Fruit fly (Drosophila melanogaster) whole organism, embryonic: ENCODE data around the gene CG10317.

Experiments used
- Ada2b ChIP-seq: fragments of 200-800 bp; sonication (Bioruptor generic); IDR thresholded peaks from 2 replicates; pipeline ENCODE4 v1.3.6; 2022; ENCODE audit warnings: missing biosample characterization, missing genetic modification characterization
- Awh ChIP-seq: fragments of 200-800 bp; sonication (Bioruptor generic); IDR thresholded peaks from 2 replicates; pipeline ENCODE4, ENCODE4 v1.3.6; 2022; ENCODE audit warnings: missing biosample characterization, missing genetic modification characterization
- Bteb2 ChIP-seq: fragments of 200-800 bp; sonication (Bioruptor generic); optimal IDR thresholded peaks from 2 replicates; lab custom pipeline; 2016; ENCODE audit warnings: missing biosample characterization, missing genetic modification characterization
- CG11247 ChIP-seq: fragments of 200-800 bp; sonication (Bioruptor generic); IDR thresholded peaks from 2 replicates; pipeline ENCODE4 v1.3.6; 2022; ENCODE audit warnings: missing biosample characterization, missing genetic modification characterization
- CG12659 ChIP-seq: fragments of 200-800 bp; sonication (Bioruptor generic); optimal IDR thresholded peaks from 3 replicates; lab custom pipeline; 2017; ENCODE audit warnings: mild to moderate bottlenecking, missing biosample characterization, missing genetic modification reagents, missing genetic modification characterization
- CG14667 ChIP-seq: fragments of 200-800 bp; sonication (Bioruptor generic); IDR thresholded peaks from 2 replicates; pipeline ENCODE4 v1.3.6; 2022; ENCODE audit warnings: missing biosample characterization, missing genetic modification characterization
- CG16815 ChIP-seq: fragments of 200-800 bp; sonication (Bioruptor generic); optimal IDR thresholded peaks from 3 replicates; lab custom pipeline; 2017; ENCODE audit warnings: missing biosample characterization, mild to moderate bottlenecking, missing genetic modification characterization
- CG17186 ChIP-seq: fragments of 200-800 bp; sonication (Bioruptor generic); optimal IDR thresholded peaks from 3 replicates; lab custom pipeline; 2017; ENCODE audit warnings: missing biosample characterization, missing genetic modification reagents, missing genetic modification characterization
- CG32532 ChIP-seq: fragments of 200-800 bp; sonication (Bioruptor generic); IDR thresholded peaks from 2 replicates; pipeline ENCODE4 v1.3.6; 2022; ENCODE audit warnings: missing biosample characterization, missing genetic modification characterization
- CG5245 ChIP-seq: fragments of 200-800 bp; sonication (Bioruptor generic); optimal IDR thresholded peaks from 3 replicates; lab custom pipeline; 2016; ENCODE audit warnings: missing biosample characterization, missing genetic modification characterization
- CG6689 ChIP-seq: fragments of 200-800 bp; sonication (Bioruptor generic); IDR thresholded peaks from 2 replicates; pipeline ENCODE4 v1.3.6; 2022; ENCODE audit warnings: missing biosample characterization, missing genetic modification characterization
- CG6813 ChIP-seq: fragments of 200-800 bp; sonication (Bioruptor generic); optimal IDR thresholded peaks from 2 replicates; lab custom pipeline; 2017; ENCODE audit warnings: missing biosample characterization, missing genetic modification characterization, mild to moderate bottlenecking, moderate library complexity, missing genetic modification reagents
- CG7357 ChIP-seq: fragments of 200-800 bp; sonication (Bioruptor generic); IDR thresholded peaks from 3 replicates; pipeline ENCODE4 v1.3.6; 2022; ENCODE audit warnings: missing biosample characterization, missing genetic modification characterization
- CG8281 ChIP-seq: fragments of 200-800 bp; sonication (Bioruptor generic); optimal IDR thresholded peaks from 2 replicates; lab custom pipeline; 2018; ENCODE audit warnings: missing biosample characterization, mild to moderate bottlenecking, missing genetic modification characterization, moderate library complexity
- CG9727 ChIP-seq: fragments of 200-800 bp; sonication (Bioruptor generic); optimal IDR thresholded peaks from 3 replicates; lab custom pipeline; 2017; ENCODE audit warnings: missing biosample characterization, mild to moderate bottlenecking, missing genetic modification characterization
- CoRest ChIP-seq: fragments of 200-800 bp; sonication (Bioruptor generic); optimal IDR thresholded peaks from 3 replicates; lab custom pipeline; 2018; ENCODE audit warnings: missing biosample characterization, mild to moderate bottlenecking, missing genetic modification characterization, moderate library complexity
- Dad ChIP-seq: fragments of 200-800 bp; sonication (Bioruptor generic); optimal IDR thresholded peaks from 3 replicates; lab custom pipeline; 2016; ENCODE audit warnings: missing biosample characterization, missing genetic modification characterization
- ERR ChIP-seq: fragments of 200-800 bp; sonication (Bioruptor generic); optimal IDR thresholded peaks from 2 replicates; lab custom pipeline; 2016; ENCODE audit warnings: missing biosample characterization, missing genetic modification characterization
- Elba2 ChIP-seq: fragments of 200-800 bp; sonication (Bioruptor generic); optimal IDR thresholded peaks from 3 replicates; lab custom pipeline; 2016; ENCODE audit warnings: missing biosample characterization, missing genetic modification characterization
- H2.0 ChIP-seq: fragments of 200-800 bp; sonication (Bioruptor generic); IDR thresholded peaks from 2 replicates; pipeline ENCODE4 v1.3.6; 2022; ENCODE audit warnings: missing biosample characterization, missing genetic modification characterization
- HLH4C ChIP-seq: fragments of 200-800 bp; sonication (Bioruptor generic); IDR thresholded peaks from 3 replicates; pipeline ENCODE4 v1.3.6; 2022; ENCODE audit warnings: missing biosample characterization, missing genetic modification characterization; ENCODE audit not compliant: partially characterized antibody
- Hey ChIP-seq: fragments of 200-800 bp; sonication (Bioruptor generic); optimal IDR thresholded peaks from 3 replicates; lab custom pipeline; 2018; ENCODE audit warnings: missing biosample characterization, mild to moderate bottlenecking, missing genetic modification characterization
- Hmx ChIP-seq: fragments of 200-800 bp; sonication (Bioruptor generic); optimal IDR thresholded peaks from 2 replicates; lab custom pipeline; 2016; ENCODE audit warnings: missing biosample characterization, missing genetic modification characterization
- Hr78 ChIP-seq, 2 experiments: fragments of 200-800 bp in 1 of 2; fragments of >200 bp in 1 of 2; sonication (Bioruptor generic) in 1 of 2; optimal IDR thresholded peaks; 2 replicates each; lab custom pipeline; 2017 to 2019; ENCODE audit warnings: missing biosample characterization in 2 of 2, missing genetic modification characterization in 2 of 2, mild to moderate bottlenecking in 1 of 2, moderate library complexity in 1 of 2
- Hsf ChIP-seq: fragments of 200-800 bp; sonication (Bioruptor generic); optimal IDR thresholded peaks from 3 replicates; lab custom pipeline; 2016; ENCODE audit warnings: missing biosample characterization, missing genetic modification characterization
- MBD-R2 ChIP-seq: fragments of 200-800 bp; sonication (Bioruptor generic); IDR thresholded peaks from 2 replicates; pipeline ENCODE4 v1.3.6; 2022; ENCODE audit warnings: missing biosample characterization, missing genetic modification characterization
- Nf-YB ChIP-seq: fragments of 200-800 bp; sonication (Bioruptor generic); optimal IDR thresholded peaks from 3 replicates; lab custom pipeline; 2019; ENCODE audit warnings: missing biosample characterization, mild to moderate bottlenecking, missing genetic modification characterization, moderate library complexity
- Scr ChIP-seq: fragments of 200-800 bp; sonication (Bioruptor generic); IDR thresholded peaks from 2 replicates; pipeline ENCODE4 v1.3.6; 2022; ENCODE audit warnings: missing biosample characterization, missing genetic modification characterization; ENCODE audit not compliant: partially characterized antibody
- Sry-β ChIP-seq: fragments of 200-800 bp; sonication (Bioruptor generic); optimal IDR thresholded peaks from 2 replicates; lab custom pipeline; 2018; ENCODE audit warnings: missing biosample characterization, mild to moderate bottlenecking, missing genetic modification characterization, moderate library complexity
- TFAM ChIP-seq: fragments of 200-800 bp; sonication (Bioruptor generic); optimal IDR thresholded peaks from 2 replicates; lab custom pipeline; 2017; ENCODE audit warnings: missing biosample characterization, missing genetic modification characterization, inconsistent platforms
- Taf1 ChIP-seq: fragments of 200-800 bp; sonication (Bioruptor generic); IDR thresholded peaks from 2 replicates; pipeline ENCODE4 v1.3.6; 2022; ENCODE audit warnings: missing biosample characterization, missing genetic modification characterization
- aop ChIP-seq: fragments of 200-800 bp; sonication (Bioruptor generic); IDR thresholded peaks from 2 replicates; pipeline ENCODE4 v1.3.6; 2022; ENCODE audit warnings: missing biosample characterization, missing genetic modification characterization
- ato ChIP-seq: fragments of 200-800 bp; sonication (Bioruptor generic); IDR thresholded peaks from 2 replicates; pipeline ENCODE4 v1.3.6; 2022; ENCODE audit warnings: missing biosample characterization, missing genetic modification characterization; ENCODE audit not compliant: partially characterized antibody
- cato ChIP-seq: fragments of 200-800 bp; sonication (Bioruptor generic); optimal IDR thresholded peaks from 2 replicates; lab custom pipeline; 2016; ENCODE audit warnings: missing biosample characterization, missing genetic modification characterization, borderline replicate concordance
- chinmo ChIP-seq: fragments of 200-800 bp; sonication (Bioruptor generic); IDR thresholded peaks from 4 replicates; pipeline ENCODE4 v1.3.6; 2022; ENCODE audit warnings: missing biosample characterization, missing genetic modification characterization; ENCODE audit not compliant: partially characterized antibody
- dimm ChIP-seq: fragments of 200-800 bp; sonication (Bioruptor generic); IDR thresholded peaks from 2 replicates; pipeline ENCODE4 v1.3.6; 2022; ENCODE audit warnings: missing biosample characterization, missing genetic modification characterization
- en ChIP-seq: fragments of 200-800 bp; sonication (Bioruptor generic); optimal IDR thresholded peaks from 2 replicates; lab custom pipeline; 2016; ENCODE audit warnings: missing biosample characterization, missing genetic modification characterization
- hth ChIP-seq: fragments of >200 bp; optimal IDR thresholded peaks from 2 replicates; lab custom pipeline; 2017; ENCODE audit warnings: inconsistent platforms
- mirr ChIP-seq: fragments of 200-800 bp; sonication (Bioruptor generic); optimal IDR thresholded peaks from 3 replicates; lab custom pipeline; 2018; ENCODE audit warnings: missing biosample characterization, mild to moderate bottlenecking, missing genetic modification characterization
- otp ChIP-seq: fragments of 200-800 bp; sonication (Bioruptor generic); IDR thresholded peaks from 3 replicates; pipeline ENCODE4, ENCODE4 v1.3.6; 2022; ENCODE audit warnings: missing biosample characterization, missing genetic modification characterization
- pan ChIP-seq, 4 experiments: fragments of >200 bp in 3 of 4; fragments of 200-800 bp in 1 of 4; sonication (Bioruptor generic) in 1 of 4; optimal IDR thresholded peaks in 3 of 4; IDR thresholded peaks in 1 of 4; 2 replicates each; pipeline versions ENCODE4 v1.3.6 to Lab custom; 2017 to 2022; ENCODE audit warnings: missing biosample characterization in 2 of 4, missing genetic modification characterization in 2 of 4, mixed read lengths in 1 of 4
- pb ChIP-seq: fragments of 200-800 bp; sonication (Bioruptor generic); optimal IDR thresholded peaks from 3 replicates; lab custom pipeline; 2016; ENCODE audit warnings: missing biosample characterization, missing genetic modification characterization
- pfk ChIP-seq: fragments of 200-800 bp; sonication (Bioruptor generic); optimal IDR thresholded peaks from 2 replicates; lab custom pipeline; 2018; ENCODE audit warnings: missing biosample characterization, mild to moderate bottlenecking, missing genetic modification characterization, moderate library complexity
- salm ChIP-seq: fragments of 200-800 bp; sonication (Bioruptor generic); optimal IDR thresholded peaks from 2 replicates; lab custom pipeline; 2018; ENCODE audit warnings: missing biosample characterization, mild to moderate bottlenecking, missing genetic modification characterization
- sc ChIP-seq, 3 experiments: fragments of >200 bp in 2 of 3; fragments of 200-800 bp in 1 of 3; sonication (Bioruptor generic) in 1 of 3; optimal IDR thresholded peaks; 2 replicates in 2 of 3; 3 replicates in 1 of 3; lab custom pipeline; 2017; ENCODE audit warnings: mild to moderate bottlenecking in 1 of 3, missing biosample characterization in 1 of 3, missing genetic modification characterization in 1 of 3, missing genetic modification reagents in 1 of 3
- tx ChIP-seq: fragments of 200-800 bp; sonication (Bioruptor generic); optimal IDR thresholded peaks from 2 replicates; lab custom pipeline; 2016; ENCODE audit warnings: missing biosample characterization, missing genetic modification characterization
- unpg ChIP-seq: fragments of 200-800 bp; sonication (Bioruptor generic); optimal IDR thresholded peaks from 3 replicates; lab custom pipeline; 2018; ENCODE audit warnings: missing biosample characterization, mild to moderate bottlenecking, missing genetic modification characterization, moderate library complexity
- wdn ChIP-seq: fragments of 200-800 bp; sonication (Bioruptor generic); IDR thresholded peaks from 2 replicates; pipeline ENCODE4 v1.3.6; 2022; ENCODE audit warnings: missing biosample characterization, missing genetic modification characterization
- zen ChIP-seq: fragments of 200-800 bp; sonication (Bioruptor generic); optimal IDR thresholded peaks from 3 replicates; lab custom pipeline; 2018; ENCODE audit warnings: missing biosample characterization, mild to moderate bottlenecking, missing genetic modification characterization, moderate library complexity

Gene CG10317

dm6 chr3R:16349111-16349655 lies 21.1 kb downstream of the CG10317 start, which contains the start of the genes CG14879 and Manf (continued):
- no peak for TF ChIP-seq TFAM
- no peak for TF ChIP-seq CG14667 (GFP tag; lab: Robert Waterston, UW)
- no peak for TF ChIP-seq CG6813
- 0 out of 2 replicates have a peak, but pooled peaks have one; percentile 28 for TF ChIP-seq ato (GFP tag; lab: Robert Waterston, UW)
- TF ChIP-seq Awh (GFP tag; lab: Robert Waterston, UW): no peak
- TF ChIP-seq Taf1 (GFP tag; lab: Robert Waterston, UW): no peak
- TF ChIP-seq CG7357 (GFP tag; lab: Robert Waterston, UW): no peak
- TF ChIP-seq CG12659 (GFP tag; lab: Kevin White, UChicago): peak; percentile 34
- TF ChIP-seq CoRest (tag; lab: Kevin White, UChicago): no peak
- no peak for TF ChIP-seq pfk
- no peak for TF ChIP-seq zen (tag; lab: Kevin White, UChicago)
- TF ChIP-seq CG6689 (GFP tag; lab: Robert Waterston, UW): no peak
- no peak for TF ChIP-seq CG11247
- TF ChIP-seq cato (GFP tag; lab: Kevin White, UChicago): no peak
- TF ChIP-seq chinmo (GFP tag; lab: Robert Waterston, UW): peak; percentile 67; the same call in 2 of the 4 replicates
- TF ChIP-seq ERR: no peak
- TF ChIP-seq CG9727 (GFP tag; lab: Kevin White, UChicago): peak; percentile 19
- peak; percentile 6 for TF ChIP-seq mirr (GFP tag; lab: Kevin White, UChicago)
- TF ChIP-seq CG8281 (tag; lab: Kevin White, UChicago): no peak
- no peak for TF ChIP-seq wdn (GFP tag; lab: Robert Waterston, UW)
- TF ChIP-seq MBD-R2 (GFP tag; lab: Robert Waterston, UW): peak; percentile 51
- TF ChIP-seq en (GFP tag; lab: Kevin White, UChicago): no peak
- TF ChIP-seq pan (optimal IDR thresholded peaks at IDR 0.05; lab: Kevin White, UChicago): no peak
- peak in 1 of 2 experiments; percentile 27 for TF ChIP-seq pan (GFP tag; optimal IDR thresholded peaks at IDR 0.05 in 1 of 2, IDR thresholded peaks at IDR 0.05 in 1 of 2)
- TF ChIP-seq Hr78 (GFP tag; optimal IDR thresholded peaks at IDR 0.05; lab: Kevin White, UChicago): no peak
- TF ChIP-seq hth (lab: Kevin White, UChicago): no peak
- TF ChIP-seq aop (GFP tag; lab: Robert Waterston, UW): no peak
- TF ChIP-seq CG16815: no peak
- TF ChIP-seq HLH4C (GFP tag; lab: Robert Waterston, UW): peak; percentile 57; the same call in 2 of the 3 replicates
- peak; percentile 67 for TF ChIP-seq Elba2 (GFP tag; lab: Kevin White, UChicago)
- no peak for TF ChIP-seq dimm (GFP tag; lab: Robert Waterston, UW)
- TF ChIP-seq sc (optimal IDR thresholded peaks at IDR 0.05; lab: Kevin White, UChicago): no peak
- no peak for TF ChIP-seq sc (GFP tag; optimal IDR thresholded peaks at IDR 0.05; lab: Kevin White, UChicago)
- no peak; the same call in 2 of the 3 replicates for TF ChIP-seq otp (GFP tag; lab: Robert Waterston, UW)
- no peak for TF ChIP-seq Hmx (GFP tag; lab: Kevin White, UChicago)
- TF ChIP-seq Ada2b (GFP tag; lab: Robert Waterston, UW): no peak
- peak; percentile 38 for TF ChIP-seq CG17186 (GFP tag; lab: Kevin White, UChicago)
- peak; percentile 37 for TF ChIP-seq Nf-YB (GFP tag; lab: Kevin White, UChicago)
- TF ChIP-seq tx: no peak
- TF ChIP-seq Bteb2 (GFP tag; lab: Kevin White, UChicago): no peak
- TF ChIP-seq H2.0 (GFP tag; lab: Robert Waterston, UW): no peak
- no peak for TF ChIP-seq unpg (GFP tag; lab: Kevin White, UChicago)
- TF ChIP-seq Hey: no peak
- peak; percentile 49; the same call in 1 of the 2 replicates for TF ChIP-seq Scr (GFP tag; lab: Robert Waterston, UW)
- no peak for TF ChIP-seq Sry-β (GFP tag; lab: Kevin White, UChicago)
- TF ChIP-seq CG5245 (GFP tag; lab: Kevin White, UChicago): no peak
- no peak for TF ChIP-seq Dad (GFP tag; lab: Kevin White, UChicago)
- TF ChIP-seq CG32532 (GFP tag; lab: Robert Waterston, UW): peak; percentile 51
- TF ChIP-seq Hsf: no peak
- TF ChIP-seq pb (GFP tag; lab: Kevin White, UChicago): no peak
- TF ChIP-seq salm: no peak
